Worm (Caenorhabditis elegans) whole organism, L1 larva: ENCODE results near the gene ZK1236.9.
A peak's percentile ranks its signal among the peaks of the same experiment; 100 is the strongest.

ENCODE experiments used
- C04F5.9 ChIP-seq: sonication (generic microtip); optimal IDR thresholded peaks from 2 replicates; lab custom pipeline; 2016; ENCODE audit warnings: missing genetic modification characterization, missing compliant biosample characterization
- C16A3.4 ChIP-seq: fragments of 150-350 bp; optimal IDR thresholded peaks from 2 replicates; lab custom pipeline; 2014; ENCODE audit warnings: missing biosample characterization, missing genetic modification characterization
- C34B4.2 ChIP-seq: sonication (generic microtip); optimal IDR thresholded peaks from 2 replicates; lab custom pipeline; 2017; ENCODE audit warnings: mild to moderate bottlenecking, missing genetic modification characterization, missing compliant biosample characterization
- Y116A8C.19 ChIP-seq: sonication (generic microtip); optimal IDR thresholded peaks from 2 replicates; lab custom pipeline; 2016; ENCODE audit warnings: missing compliant biosample characterization, missing genetic modification characterization, borderline replicate concordance
- aha-1 ChIP-seq: fragments of 150-350 bp; optimal IDR thresholded peaks from 2 replicates; lab custom pipeline; 2014; ENCODE audit warnings: missing biosample characterization, missing genetic modification characterization
- aly-2 ChIP-seq: fragments of 150-350 bp; optimal IDR thresholded peaks from 2 replicates; lab custom pipeline; 2014; ENCODE audit warnings: missing biosample characterization, missing genetic modification characterization
- ama-1 ChIP-seq: fragments of 150-350 bp; optimal IDR thresholded peaks from 2 replicates; lab custom pipeline; 2014
- blmp-1 ChIP-seq: fragments of 150-350 bp; optimal IDR thresholded peaks from 2 replicates; lab custom pipeline; 2014; ENCODE audit warnings: missing biosample characterization, missing genetic modification characterization
- ceh-63 ChIP-seq: fragments of 200-800 bp; sonication (Bioruptor generic); optimal IDR thresholded peaks from 2 replicates; lab custom pipeline; 2018; ENCODE audit warnings: mild to moderate bottlenecking, missing genetic modification characterization, missing compliant biosample characterization
- ceh-82 ChIP-seq, 3 experiments: fragments of 150-350 bp in 1 of 3; sonication (generic microtip) in 2 of 3; optimal IDR thresholded peaks; 2 replicates each; lab custom pipeline; 2014 to 2017; ENCODE audit warnings: missing biosample characterization in 3 of 3, missing genetic modification characterization in 3 of 3
- ceh-88 ChIP-seq: fragments of 200-800 bp; sonication (Bioruptor generic); IDR thresholded peaks from 2 replicates; pipeline ENCODE4 v1.3.6; 2022; ENCODE audit warnings: missing genetic modification characterization, missing compliant biosample characterization
- ces-1 ChIP-seq: fragments of 150-350 bp; optimal IDR thresholded peaks from 2 replicates; lab custom pipeline; 2014; ENCODE audit warnings: missing biosample characterization, missing genetic modification reagents, missing genetic modification characterization
- dsc-1 ChIP-seq: sonication (generic microtip); optimal IDR thresholded peaks from 2 replicates; lab custom pipeline; 2016; ENCODE audit warnings: mild to moderate bottlenecking, missing genetic modification characterization, missing compliant biosample characterization
- egl-27 ChIP-seq, 2 experiments: fragments of 150-350 bp in 1 of 2; sonication (generic microtip); optimal IDR thresholded peaks; 3 replicates each; lab custom pipeline; 2017 to 2018; ENCODE audit warnings: missing biosample characterization in 2 of 2, missing genetic modification characterization in 2 of 2, missing genetic modification reagents in 2 of 2
- ets-5 ChIP-seq: fragments of 200-800 bp; sonication (Bioruptor generic); IDR thresholded peaks from 2 replicates; pipeline ENCODE4 v1.3.6; 2022; ENCODE audit warnings: missing genetic modification characterization, missing compliant biosample characterization
- fkh-10 ChIP-seq: sonication (generic microtip); optimal IDR thresholded peaks from 2 replicates; lab custom pipeline; 2017; ENCODE audit warnings: missing biosample characterization, missing genetic modification reagents, missing genetic modification characterization
- fkh-4 ChIP-seq: sonication (generic microtip); optimal IDR thresholded peaks from 2 replicates; lab custom pipeline; 2016; ENCODE audit warnings: missing compliant biosample characterization, missing genetic modification characterization, borderline replicate concordance
- fkh-8 ChIP-seq: sonication (generic microtip); optimal IDR thresholded peaks from 2 replicates; lab custom pipeline; 2016; ENCODE audit warnings: mild to moderate bottlenecking, missing genetic modification characterization, missing compliant biosample characterization
- grh-1 ChIP-seq: fragments of 200-800 bp; sonication (Bioruptor generic); IDR thresholded peaks from 2 replicates; pipeline ENCODE4 v1.3.6; 2022; ENCODE audit warnings: missing genetic modification reagents, missing genetic modification characterization, missing compliant biosample characterization
- jun-1 ChIP-seq: fragments of 150-350 bp; optimal IDR thresholded peaks from 2 replicates; lab custom pipeline; 2014; ENCODE audit warnings: missing biosample characterization, missing genetic modification reagents, missing genetic modification characterization
- lin-13 ChIP-seq: fragments of 150-350 bp; optimal IDR thresholded peaks from 2 replicates; lab custom pipeline; 2014; ENCODE audit warnings: missing biosample characterization, missing genetic modification reagents, missing genetic modification characterization
- lin-39 ChIP-seq: fragments of 150-350 bp; optimal IDR thresholded peaks from 2 replicates; lab custom pipeline; 2014; ENCODE audit warnings: missing biosample characterization, missing genetic modification reagents, missing genetic modification characterization
- lir-3 ChIP-seq: sonication (generic microtip); optimal IDR thresholded peaks from 2 replicates; lab custom pipeline; 2016; ENCODE audit warnings: mild to moderate bottlenecking, missing genetic modification characterization, moderate library complexity, missing compliant biosample characterization; ENCODE audit not compliant: poor library complexity
- lsy-2 ChIP-seq, 2 experiments: fragments of 150-350 bp; optimal IDR thresholded peaks; 2 replicates each; lab custom pipeline; 2014; ENCODE audit warnings: missing biosample characterization in 2 of 2, missing genetic modification characterization in 2 of 2
- mdl-1 ChIP-seq, 2 experiments: fragments of 150-350 bp; optimal IDR thresholded peaks; 2 replicates each; lab custom pipeline; 2014 to 2017; ENCODE audit warnings: missing biosample characterization in 2 of 2, missing genetic modification characterization in 2 of 2, inconsistent platforms in 1 of 2
- mef-2 ChIP-seq: fragments of 150-350 bp; optimal IDR thresholded peaks from 2 replicates; lab custom pipeline; 2014; ENCODE audit warnings: missing biosample characterization, missing genetic modification characterization
- mep-1 ChIP-seq: fragments of 150-350 bp; optimal IDR thresholded peaks from 2 replicates; lab custom pipeline; 2014; ENCODE audit warnings: missing biosample characterization, missing genetic modification characterization
- nhr-12 ChIP-seq: sonication (generic microtip); optimal IDR thresholded peaks from 2 replicates; lab custom pipeline; 2017; ENCODE audit warnings: missing biosample characterization, missing genetic modification characterization
- nhr-20 ChIP-seq: sonication (generic microtip); optimal IDR thresholded peaks from 2 replicates; lab custom pipeline; 2016; ENCODE audit warnings: mild to moderate bottlenecking, missing genetic modification characterization, missing compliant biosample characterization
- nhr-237 ChIP-seq: fragments of 150-350 bp; optimal IDR thresholded peaks from 2 replicates; lab custom pipeline; 2014; ENCODE audit warnings: missing biosample characterization, missing genetic modification characterization
- nhr-28 ChIP-seq: fragments of 150-350 bp; optimal IDR thresholded peaks from 2 replicates; lab custom pipeline; 2014; ENCODE audit warnings: missing biosample characterization, missing genetic modification characterization
- nhr-47 ChIP-seq: sonication (generic microtip); optimal IDR thresholded peaks from 2 replicates; lab custom pipeline; 2016; ENCODE audit warnings: mild to moderate bottlenecking, missing genetic modification characterization, moderate library complexity, missing compliant biosample characterization
- nhr-71 ChIP-seq: sonication (generic microtip); optimal IDR thresholded peaks from 2 replicates; lab custom pipeline; 2016; ENCODE audit warnings: mild to moderate bottlenecking, missing genetic modification characterization, moderate library complexity, missing compliant biosample characterization
- nhr-90 ChIP-seq: sonication (generic microtip); optimal IDR thresholded peaks from 2 replicates; lab custom pipeline; 2016; ENCODE audit warnings: mild to moderate bottlenecking, missing genetic modification characterization, missing compliant biosample characterization; ENCODE audit not compliant: poor library complexity
- pax-3 ChIP-seq: fragments of 200-800 bp; sonication (Bioruptor generic); optimal IDR thresholded peaks from 2 replicates; lab custom pipeline; 2018; ENCODE audit warnings: mild to moderate bottlenecking, missing genetic modification characterization, moderate library complexity, missing compliant biosample characterization
- snpc-4 ChIP-seq: fragments of 150-350 bp; optimal IDR thresholded peaks from 2 replicates; lab custom pipeline; 2014; ENCODE audit warnings: missing biosample characterization, missing genetic modification characterization
- sox-4 ChIP-seq: sonication (generic microtip); optimal IDR thresholded peaks from 2 replicates; lab custom pipeline; 2016; ENCODE audit warnings: missing genetic modification characterization, missing compliant biosample characterization
- sptf-1 ChIP-seq: fragments of 150-350 bp; optimal IDR thresholded peaks from 2 replicates; lab custom pipeline; 2014; ENCODE audit warnings: missing biosample characterization, missing genetic modification characterization
- sup-37 ChIP-seq: fragments of 200-800 bp; sonication (Bioruptor generic); optimal IDR thresholded peaks from 2 replicates; lab custom pipeline; 2018; ENCODE audit warnings: mild to moderate bottlenecking, missing genetic modification characterization, missing compliant biosample characterization
- tbx-2 ChIP-seq: sonication (generic microtip); optimal IDR thresholded peaks from 2 replicates; lab custom pipeline; 2016; ENCODE audit warnings: missing genetic modification characterization, missing compliant biosample characterization
- tlp-1 ChIP-seq: fragments of 150-350 bp; optimal IDR thresholded peaks from 2 replicates; lab custom pipeline; 2014; ENCODE audit warnings: missing biosample characterization, missing genetic modification characterization
- unc-130 ChIP-seq: fragments of 150-350 bp; optimal IDR thresholded peaks from 2 replicates; lab custom pipeline; 2017; ENCODE audit warnings: missing biosample characterization, missing genetic modification characterization, inconsistent platforms
- unc-30 ChIP-seq: sonication (generic microtip); optimal IDR thresholded peaks from 2 replicates; lab custom pipeline; 2017; ENCODE audit warnings: missing biosample characterization, missing genetic modification characterization
- unc-86 ChIP-seq: sonication (generic microtip); optimal IDR thresholded peaks from 2 replicates; lab custom pipeline; 2016; ENCODE audit warnings: missing genetic modification characterization, missing compliant biosample characterization
- unc-98 ChIP-seq: fragments of 200-800 bp; sonication (Bioruptor generic); IDR thresholded peaks from 2 replicates; pipeline ENCODE4 v1.3.6; 2022; ENCODE audit warnings: missing genetic modification characterization, missing compliant biosample characterization
- vab-15 ChIP-seq: sonication (generic microtip); optimal IDR thresholded peaks from 2 replicates; lab custom pipeline; 2017; ENCODE audit warnings: missing genotype, mild to moderate bottlenecking, missing genetic modification characterization, missing compliant biosample characterization
- xbp-1 ChIP-seq: sonication (generic microtip); optimal IDR thresholded peaks from 2 replicates; lab custom pipeline; 2016; ENCODE audit warnings: missing genetic modification characterization, missing compliant biosample characterization
- zag-1 ChIP-seq: fragments of 150-350 bp; optimal IDR thresholded peaks from 2 replicates; lab custom pipeline; 2014; ENCODE audit warnings: missing biosample characterization, missing genetic modification characterization
- ztf-11 ChIP-seq, 2 experiments: sonication (generic microtip); optimal IDR thresholded peaks; 2 replicates each; lab custom pipeline; 2016 to 2017; ENCODE audit warnings: missing genetic modification characterization in 2 of 2, missing biosample characterization in 1 of 2, missing compliant biosample characterization in 1 of 2
- ztf-4 ChIP-seq: fragments of 150-350 bp; optimal IDR thresholded peaks from 2 replicates; lab custom pipeline; 2014; ENCODE audit warnings: missing biosample characterization, missing genetic modification characterization

The ZK1236.9 gene

ce11 chrIII:8426271-8426670 lies 8.7 kb downstream of the ZK1236.9 start, which contains the start of gene cec-1 (continued):
- TF ChIP-seq blmp-1 (tag; lab: Kevin White, UChicago) (peak; percentile 87), nhr-20 (no peak), lir-3 (tag; lab: Kevin White, UChicago) (no peak), pax-3 (tag; lab: Kevin White, UChicago) (no peak), fkh-10 (GFP tag; lab: Kevin White, UChicago) (no peak), nhr-12 (tag; lab: Kevin White, UChicago) (no peak), mep-1 (peak; percentile 11), unc-98 (no peak), tlp-1 (tag; lab: Kevin White, UChicago) (no peak), ztf-11 (tag; optimal IDR thresholded peaks at IDR 0.05; lab: Kevin White, UChicago) (no peak), ceh-82 (tag; optimal IDR thresholded peaks at IDR 0.05; lab: Kevin White, UChicago) (no peak), mdl-1 (tag; optimal IDR thresholded peaks at IDR 0.05; lab: Kevin White, UChicago) (no peak), sptf-1 (tag; lab: Kevin White, UChicago) (no peak), xbp-1 (tag; lab: Kevin White, UChicago) (no peak), dsc-1 (tag; lab: Kevin White, UChicago) (no peak), fkh-4 (tag; lab: Kevin White, UChicago) (no peak), fkh-8 (tag; lab: Kevin White, UChicago) (no peak), ceh-63 (GFP tag; lab: Kevin White, UChicago) (no peak), sup-37 (GFP tag; lab: Kevin White, UChicago) (no peak), lin-39 (tag; lab: Kevin White, UChicago) (no peak), zag-1 (tag; lab: Kevin White, UChicago) (no peak), nhr-237 (no peak), C16A3.4 (tag; lab: Kevin White, UChicago) (no peak), ets-5 (GFP tag; lab: Robert Waterston, UW) (no peak), lsy-2 (tag; optimal IDR thresholded peaks at IDR 0.05; lab: Kevin White, UChicago) (peak in 1 of 2 experiments; percentile 26), unc-30 (tag; lab: Kevin White, UChicago) (no peak), jun-1 (tag; lab: Kevin White, UChicago) (no peak), nhr-28 (tag; lab: Kevin White, UChicago) (no peak)
- TF ChIP-seq, all 84 proteins: peak for 7

ce11 chrIII:8425076-8425475 lies 9.9 kb downstream of the ZK1236.9 start:
- TF ChIP-seq ztf-4 (tag; lab: Kevin White, UChicago), result peak; percentile 13
- TF ChIP-seq unc-86 (tag; lab: Kevin White, UChicago), result peak; percentile 55
- no peak for TF ChIP-seq Y116A8C.19 (tag; lab: Kevin White, UChicago)
- TF ChIP-seq ces-1 (GFP tag; lab: Kevin White, UChicago), result no peak
- TF ChIP-seq nhr-20, result peak; percentile 71
- TF ChIP-seq nhr-47, result peak; percentile 72
- peak; percentile 12 for TF ChIP-seq C04F5.9
- peak; percentile 27 for TF ChIP-seq dsc-1 (tag; lab: Kevin White, UChicago)
- TF ChIP-seq ceh-88 (GFP tag; lab: Robert Waterston, UW), result no peak
- no peak for TF ChIP-seq grh-1 (GFP tag; lab: Robert Waterston, UW)
- TF ChIP-seq sox-4 (tag; lab: Kevin White, UChicago), result no peak
- TF ChIP-seq blmp-1 (tag; lab: Kevin White, UChicago), result peak; percentile 55
- no peak for TF ChIP-seq C34B4.2
- TF ChIP-seq tlp-1 (tag; lab: Kevin White, UChicago), result no peak
- no peak for TF ChIP-seq lin-39 (tag; lab: Kevin White, UChicago)
- TF ChIP-seq fkh-10 (GFP tag; lab: Kevin White, UChicago), result no peak
- no peak for TF ChIP-seq aly-2 (tag; lab: Kevin White, UChicago)
- TF ChIP-seq lsy-2 (tag; optimal IDR thresholded peaks at IDR 0.05; lab: Kevin White, UChicago), result peak; percentile 49 to 86
- no peak for TF ChIP-seq aha-1 (tag; lab: Kevin White, UChicago)
- no peak for TF ChIP-seq ceh-63 (GFP tag; lab: Kevin White, UChicago)
- TF ChIP-seq lin-13 (GFP tag; lab: Kevin White, UChicago), result peak; percentile 44
- TF ChIP-seq unc-130 (tag; lab: Kevin White, UChicago), result no peak
- peak; percentile 45 for TF ChIP-seq ama-1 (lab: Kevin White, UChicago)
- peak; percentile 41 for TF ChIP-seq nhr-90 (tag; lab: Kevin White, UChicago)
- peak; percentile 82 for TF ChIP-seq nhr-71 (tag; lab: Kevin White, UChicago)
- TF ChIP-seq egl-27 (tag; optimal IDR thresholded peaks at IDR 0.05; lab: Kevin White, UChicago), result no peak
- TF ChIP-seq sptf-1 (tag; lab: Kevin White, UChicago), result no peak
- TF ChIP-seq tbx-2, result peak; percentile 70
- peak; percentile 62 for TF ChIP-seq xbp-1 (tag; lab: Kevin White, UChicago)
- TF ChIP-seq nhr-237, result no peak
- TF ChIP-seq pax-3 (tag; lab: Kevin White, UChicago), result peak; percentile 4
- TF ChIP-seq ceh-82 (tag; optimal IDR thresholded peaks at IDR 0.05; lab: Kevin White, UChicago), result peak in 2 of 3 experiments; percentile 17 to 54
- TF ChIP-seq mef-2 (tag; lab: Kevin White, UChicago), result no peak
- no peak for TF ChIP-seq vab-15 (tag; lab: Kevin White, UChicago)
- TF ChIP-seq snpc-4, result peak; percentile 10
- peak; percentile 68 for TF ChIP-seq fkh-8 (tag; lab: Kevin White, UChicago)
